Worm (Caenorhabditis elegans) whole organism, L3 larva: ENCODE data around the gene W05H7.1.

Experiments used
- R02D3.7 ChIP-seq: fragments of 150-350 bp; optimal IDR thresholded peaks from 2 replicates; lab custom pipeline; 2014; ENCODE audit warnings: missing biosample characterization, missing genetic modification characterization
- aly-2 ChIP-seq: fragments of 150-350 bp; optimal IDR thresholded peaks from 2 replicates; lab custom pipeline; 2014; ENCODE audit warnings: missing biosample characterization, missing genetic modification characterization
- ceh-16 ChIP-seq: sonication (generic microtip); optimal IDR thresholded peaks from 2 replicates; lab custom pipeline; 2017; ENCODE audit warnings: missing biosample characterization, missing genetic modification characterization
- jun-1 ChIP-seq: fragments of 150-350 bp; optimal IDR thresholded peaks from 2 replicates; lab custom pipeline; 2014; ENCODE audit warnings: missing biosample characterization, missing genetic modification reagents, missing genetic modification characterization
- mdl-1 ChIP-seq: fragments of 150-350 bp; optimal IDR thresholded peaks from 2 replicates; lab custom pipeline; 2014; ENCODE audit warnings: missing biosample characterization, missing genetic modification characterization
- nhr-12 ChIP-seq: fragments of 150-350 bp; optimal IDR thresholded peaks from 2 replicates; lab custom pipeline; 2014; ENCODE audit warnings: missing biosample characterization, missing genetic modification characterization
- nhr-25 ChIP-seq: sonication (generic microtip); optimal IDR thresholded peaks from 2 replicates; lab custom pipeline; 2017; ENCODE audit warnings: missing biosample characterization, missing genetic modification characterization
- nhr-76 ChIP-seq: fragments of 150-350 bp; sonication (generic microtip); optimal IDR thresholded peaks from 5 replicates; lab custom pipeline; 2014; ENCODE audit warnings: missing biosample characterization, missing genetic modification characterization
- nhr-77 ChIP-seq: fragments of 150-350 bp; optimal IDR thresholded peaks from 2 replicates; lab custom pipeline; 2014; ENCODE audit warnings: missing biosample characterization, missing genetic modification characterization
- ztf-11 ChIP-seq: fragments of 150-350 bp; optimal IDR thresholded peaks from 2 replicates; lab custom pipeline; 2014; ENCODE audit warnings: missing biosample characterization, missing genetic modification characterization

DNA sequence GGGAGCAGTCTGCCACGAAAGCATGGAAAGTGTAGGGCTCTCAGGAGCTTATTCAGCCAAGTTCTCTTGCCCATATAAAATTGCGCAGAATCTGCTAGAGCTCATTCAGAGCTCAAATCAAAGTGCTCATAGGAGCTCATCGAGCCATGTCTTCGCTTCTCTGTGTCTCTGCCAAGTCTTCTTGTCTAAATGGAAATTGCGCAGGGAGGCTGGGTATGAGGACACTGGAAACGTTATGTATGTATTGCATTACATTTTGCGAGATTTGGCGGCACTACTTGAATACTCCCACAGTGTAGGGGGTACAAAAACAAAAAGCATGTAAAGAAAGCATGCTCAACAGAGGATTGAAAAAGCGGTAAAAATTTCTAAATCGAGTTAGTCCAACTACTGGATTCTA, 13.5 kb upstream of the W05H7.1 start:
- no peak for TF ChIP-seq mdl-1 (tag; lab: Kevin White, UChicago)
- no peak for TF ChIP-seq jun-1 (tag; lab: Kevin White, UChicago)
- TF ChIP-seq ztf-11 (tag; lab: Kevin White, UChicago), result no peak
- no peak for TF ChIP-seq nhr-25 (tag; lab: Kevin White, UChicago)
- TF ChIP-seq ceh-16 (tag; lab: Kevin White, UChicago), result no peak
- no peak for TF ChIP-seq nhr-12 (tag; lab: Kevin White, UChicago)
- no peak for TF ChIP-seq R02D3.7 (tag; lab: Kevin White, UChicago)
- TF ChIP-seq nhr-77 (tag; lab: Kevin White, UChicago), result no peak
- TF ChIP-seq nhr-76 (tag; lab: Kevin White, UChicago), result no peak
- TF ChIP-seq aly-2 (tag; lab: Kevin White, UChicago), result no peak
